Fruit fly (Drosophila melanogaster): ENCODE measurements around the gene Pdp1.

Gene Pdp1

DNA sequence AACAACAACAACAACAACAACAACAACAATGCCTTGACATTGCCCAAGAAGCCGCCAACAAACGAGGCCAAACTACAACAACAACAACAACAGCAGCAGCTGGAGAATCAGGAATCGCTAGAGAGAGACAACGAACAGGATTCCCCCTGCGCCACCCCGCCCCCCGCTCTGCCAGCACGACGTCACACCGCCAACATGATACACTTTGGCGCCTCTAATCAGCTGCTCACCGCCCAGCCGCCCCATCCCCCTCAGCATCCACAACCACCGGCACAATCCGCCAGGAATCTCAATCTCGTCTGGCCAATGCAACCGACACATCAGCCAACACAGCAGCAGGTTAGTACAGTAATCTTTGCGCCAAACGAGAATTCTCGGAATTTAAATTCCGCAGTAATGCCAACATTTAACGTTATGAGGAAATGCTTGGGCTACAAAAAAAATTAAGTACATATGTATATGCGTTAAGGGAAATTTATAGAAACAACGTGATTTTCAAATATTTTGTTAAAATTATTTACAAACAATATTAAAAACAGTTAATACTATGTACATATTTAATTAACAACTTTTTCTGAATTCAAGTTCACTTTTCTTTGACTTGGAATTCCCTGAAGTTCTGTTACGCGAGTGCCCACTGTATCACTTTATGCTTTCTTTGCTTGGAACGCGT, 2.7 kb upstream of the Pdp1 start (continued):
- peak; percentile 57 for TF ChIP-seq CG12391 (tag; optimal IDR thresholded peaks at IDR 0.05)
- no peak for TF ChIP-seq Fer2 (tag; optimal IDR thresholded peaks at IDR 0.05)
- TF ChIP-seq CG31365 (tag; optimal IDR thresholded peaks at IDR 0.05), result no peak
- peak; percentile 64 for TF ChIP-seq CG13424 (tag; optimal IDR thresholded peaks at IDR 0.05)
- TF ChIP-seq Hey (tag; optimal IDR thresholded peaks at IDR 0.05), result no peak
- peak; percentile 50 for TF ChIP-seq nom (GFP tag; optimal IDR thresholded peaks at IDR 0.05)
- TF ChIP-seq CG10366 (GFP tag; IDR thresholded peaks at IDR 0.05), result peak; percentile 11; the same call in 1 of the 2 replicates
- peak; percentile 46 for TF ChIP-seq CG8388 (GFP tag; optimal IDR thresholded peaks at IDR 0.05)
- TF ChIP-seq wor (GFP tag; IDR thresholded peaks at IDR 0.05), result peak; percentile 41; the same call in 1 of the 2 replicates
- TF ChIP-seq Dbx (GFP tag; IDR thresholded peaks at IDR 0.05), result no peak
- TF ChIP-seq dmrt99B (tag; optimal IDR thresholded peaks at IDR 0.05), result peak; percentile 65
- no peak for TF ChIP-seq sob (GFP tag; IDR thresholded peaks at IDR 0.05)
- no peak for TF ChIP-seq CG15479 (GFP tag; optimal IDR thresholded peaks at IDR 0.05)
- TF ChIP-seq Xbp1 (GFP tag; optimal IDR thresholded peaks at IDR 0.05), result peak; percentile 25
- TF ChIP-seq hbn (GFP tag; IDR thresholded peaks at IDR 0.05; ENCODE audit: partially characterized antibody), result no peak
- peak; percentile 61 to 78 for TF ChIP-seq bsh (GFP tag; optimal IDR thresholded peaks at IDR 0.05)
- TF ChIP-seq lbe (GFP tag; optimal IDR thresholded peaks at IDR 0.05), result no peak
- TF ChIP-seq tgo (GFP tag; IDR thresholded peaks at IDR 0.05), result peak; percentile 57
- peak; percentile 63 for TF ChIP-seq row (GFP tag; IDR thresholded peaks at IDR 0.05)
- no peak for TF ChIP-seq CG14667 (GFP tag; IDR thresholded peaks at IDR 0.05)
- peak; percentile 34; the same call in 1 of the 3 replicates for TF ChIP-seq CG11456 (GFP tag; IDR thresholded peaks at IDR 0.05)
- TF ChIP-seq CG2889 (GFP tag; IDR thresholded peaks at IDR 0.05), result no peak
- TF ChIP-seq CG10147 (GFP tag; optimal IDR thresholded peaks at IDR 0.05), result peak; percentile 3
- TF ChIP-seq mam (GFP tag; optimal IDR thresholded peaks at IDR 0.05), result no peak
- peak; percentile 65 for TF ChIP-seq Oli (tag; optimal IDR thresholded peaks at IDR 0.05)
- 0 out of 3 replicates have a peak, but pooled peaks have one; percentile 37 for TF ChIP-seq ken (GFP tag; IDR thresholded peaks at IDR 0.05)
- peak; percentile 15 for TF ChIP-seq CG1832 (GFP tag; optimal IDR thresholded peaks at IDR 0.05)
- TF ChIP-seq CG6175 (GFP tag; IDR thresholded peaks at IDR 0.05), result no peak
- no peak for TF ChIP-seq CG17568 (GFP tag; optimal IDR thresholded peaks at IDR 0.05)
- TF ChIP-seq CG15269 (tag; optimal IDR thresholded peaks at IDR 0.05), result peak; percentile 50
- peak; percentile 44 for TF ChIP-seq CG9437 (GFP tag; optimal IDR thresholded peaks at IDR 0.05)
- TF ChIP-seq zfh1 (GFP tag; IDR thresholded peaks at IDR 0.05), result peak; percentile 38; the same call in 1 of the 3 replicates
- TF ChIP-seq dm (GFP tag; optimal IDR thresholded peaks at IDR 0.05), result no peak
- TF ChIP-seq E2f2 (GFP tag; IDR thresholded peaks at IDR 0.05), result peak; percentile 31; the same call in 1 of the 2 replicates
- TF ChIP-seq jing (GFP tag; optimal IDR thresholded peaks at IDR 0.05), result no peak
- peak; percentile 43; the same call in 1 of the 2 replicates for TF ChIP-seq CG32772 (GFP tag; IDR thresholded peaks at IDR 0.05)
- TF ChIP-seq crol (GFP tag; IDR thresholded peaks at IDR 0.05), result peak; percentile 60
- peak; percentile 62; the same call in 1 of the 2 replicates for TF ChIP-seq CG32767 (GFP tag; IDR thresholded peaks at IDR 0.05)
- no peak for TF ChIP-seq usp (GFP tag; optimal IDR thresholded peaks at IDR 0.05)
- TF ChIP-seq Sry-β (GFP tag; optimal IDR thresholded peaks at IDR 0.05), result no peak
- TF ChIP-seq CG10462 (GFP tag; optimal IDR thresholded peaks at IDR 0.05), result no peak
- TF ChIP-seq CG30403 (GFP tag; optimal IDR thresholded peaks at IDR 0.05), result peak; percentile 42
- TF ChIP-seq CG1602 (GFP tag; optimal IDR thresholded peaks at IDR 0.05), result peak; percentile 11
- peak; percentile 39 for TF ChIP-seq CG1529 (GFP tag; optimal IDR thresholded peaks at IDR 0.05)
- TF ChIP-seq bab2 (GFP tag; optimal IDR thresholded peaks at IDR 0.05), result no peak
- TF ChIP-seq psq (GFP tag; optimal IDR thresholded peaks at IDR 0.05), result no peak
- TF ChIP-seq CG14860 (GFP tag; IDR thresholded peaks at IDR 0.05; ENCODE audit: partially characterized antibody), result no peak
- TF ChIP-seq CG3407 (GFP tag; optimal IDR thresholded peaks at IDR 0.05), result peak; percentile 18
- TF ChIP-seq btn (GFP tag; optimal IDR thresholded peaks at IDR 0.05), result no peak
